Fruit fly (Drosophila melanogaster) whole organism, prepupa: Measurements from ENCODE around the gene CG31637.

ENCODE experiments used
- Blimp-1 ChIP-seq: fragments of 200-800 bp; sonication (Bioruptor generic); optimal IDR thresholded peaks from 3 replicates; lab custom pipeline; 2017; ENCODE audit warnings: missing biosample characterization, missing genetic modification characterization, mild to moderate bottlenecking, moderate library complexity, missing genetic modification reagents
- CG10631 ChIP-seq: fragments of 200-800 bp; sonication (Bioruptor generic); optimal IDR thresholded peaks from 2 replicates; lab custom pipeline; 2016; ENCODE audit warnings: missing biosample characterization, missing genetic modification characterization
- CG10669 ChIP-seq: fragments of 200-800 bp; sonication (Bioruptor generic); optimal IDR thresholded peaks from 3 replicates; lab custom pipeline; 2018; ENCODE audit warnings: missing biosample characterization, mild to moderate bottlenecking, missing genetic modification characterization, moderate library complexity
- CG11762 ChIP-seq: fragments of 200-800 bp; sonication (Bioruptor generic); optimal IDR thresholded peaks from 3 replicates; lab custom pipeline; 2016; ENCODE audit warnings: missing biosample characterization, missing genetic modification characterization; ENCODE audit not compliant: insufficient read depth
- CG11902 ChIP-seq: fragments of 200-800 bp; sonication (Bioruptor generic); optimal IDR thresholded peaks from 3 replicates; lab custom pipeline; 2016; ENCODE audit warnings: missing biosample characterization, missing genetic modification characterization
- CG15336 ChIP-seq: fragments of 200-800 bp; sonication (Bioruptor generic); IDR thresholded peaks from 2 replicates; pipeline ENCODE4 v1.3.6; 2022; ENCODE audit warnings: missing biosample characterization, missing genetic modification characterization
- CG1621 ChIP-seq: fragments of 200-800 bp; sonication (Bioruptor generic); optimal IDR thresholded peaks from 3 replicates; lab custom pipeline; 2018; ENCODE audit warnings: missing biosample characterization, mild to moderate bottlenecking, missing genetic modification characterization
- CG16779 ChIP-seq: fragments of 200-800 bp; sonication (Bioruptor generic); optimal IDR thresholded peaks from 3 replicates; lab custom pipeline; 2017; ENCODE audit warnings: missing biosample characterization, mild to moderate bottlenecking, missing genetic modification characterization
- CG3032 ChIP-seq: fragments of 200-800 bp; optimal IDR thresholded peaks from 2 replicates; lab custom pipeline; 2019; ENCODE audit warnings: missing biosample characterization, mild to moderate bottlenecking, missing genetic modification characterization, moderate library complexity
- CG31627 ChIP-seq: fragments of 200-800 bp; sonication (Bioruptor generic); optimal IDR thresholded peaks from 3 replicates; lab custom pipeline; 2016; ENCODE audit warnings: missing biosample characterization, missing genetic modification characterization
- CG32006 ChIP-seq: fragments of 200-800 bp; sonication (Bioruptor generic); optimal IDR thresholded peaks from 3 replicates; lab custom pipeline; 2017; ENCODE audit warnings: missing biosample characterization, mild to moderate bottlenecking, missing genetic modification characterization
- CG34406 ChIP-seq: fragments of 200-800 bp; sonication (Bioruptor generic); optimal IDR thresholded peaks from 3 replicates; lab custom pipeline; 2016; ENCODE audit warnings: missing biosample characterization, missing genetic modification characterization
- CG3919 ChIP-seq: fragments of 200-800 bp; sonication (Bioruptor generic); optimal IDR thresholded peaks from 3 replicates; lab custom pipeline; 2016; ENCODE audit warnings: missing biosample characterization, missing genetic modification characterization
- CG6163 ChIP-seq: fragments of 200-800 bp; sonication (Bioruptor generic); IDR thresholded peaks from 3 replicates; pipeline ENCODE4 v1.3.6; 2022; ENCODE audit warnings: missing biosample characterization, missing genetic modification characterization
- CG6276 ChIP-seq: fragments of 200-800 bp; sonication (Bioruptor generic); optimal IDR thresholded peaks from 2 replicates; lab custom pipeline; 2017; ENCODE audit warnings: missing biosample characterization, mild to moderate bottlenecking, missing genetic modification characterization
- CG6792 ChIP-seq: fragments of 200-800 bp; sonication (Bioruptor generic); optimal IDR thresholded peaks from 3 replicates; lab custom pipeline; 2016; ENCODE audit warnings: missing biosample characterization, missing genetic modification characterization
- CG6854 ChIP-seq: fragments of 200-800 bp; sonication (Bioruptor generic); optimal IDR thresholded peaks from 2 replicates; lab custom pipeline; 2017; ENCODE audit warnings: missing biosample characterization, mild to moderate bottlenecking, missing genetic modification characterization
- CG7368 ChIP-seq: fragments of 200-800 bp; sonication (Bioruptor generic); optimal IDR thresholded peaks from 3 replicates; lab custom pipeline; 2016; ENCODE audit warnings: missing biosample characterization, missing genetic modification characterization
- CG8119 ChIP-seq: fragments of 200-800 bp; sonication (Bioruptor generic); IDR thresholded peaks from 3 replicates; pipeline ENCODE4 v1.3.6; 2022; ENCODE audit warnings: missing biosample characterization, missing genetic modification characterization
- CG8319 ChIP-seq: fragments of 200-800 bp; sonication (Bioruptor generic); optimal IDR thresholded peaks from 3 replicates; lab custom pipeline; 2016; ENCODE audit warnings: missing biosample characterization, missing genetic modification characterization
- CG8632 ChIP-seq: fragments of 200-800 bp; sonication (Bioruptor generic); optimal IDR thresholded peaks from 3 replicates; lab custom pipeline; 2016; ENCODE audit warnings: missing biosample characterization, missing genetic modification characterization
- CG9139 ChIP-seq: fragments of 200-800 bp; sonication (Bioruptor generic); optimal IDR thresholded peaks from 3 replicates; lab custom pipeline; 2017; ENCODE audit warnings: missing biosample characterization, mild to moderate bottlenecking, missing genetic modification characterization
- Eip78C ChIP-seq: fragments of 200-800 bp; sonication (Bioruptor generic); peaks from one replicate; lab custom pipeline; 2016; ENCODE audit warnings: missing biosample characterization, missing genetic modification characterization
- Ets96B ChIP-seq: fragments of 200-800 bp; optimal IDR thresholded peaks from 2 replicates; lab custom pipeline; 2019; ENCODE audit warnings: missing biosample characterization, mild to moderate bottlenecking, missing genetic modification characterization, moderate library complexity
- Gug ChIP-seq: fragments of 200-800 bp; sonication (Bioruptor generic); IDR thresholded peaks from 2 replicates; pipeline ENCODE4 v1.3.6; 2022; ENCODE audit warnings: missing biosample characterization, missing genetic modification characterization
- Hr38 ChIP-seq: sonication (Bioruptor generic); optimal IDR thresholded peaks from 2 replicates; lab custom pipeline; 2016; ENCODE audit warnings: missing biosample characterization, missing genetic modification characterization
- Hr39 ChIP-seq: fragments of 200-800 bp; sonication (Bioruptor generic); optimal IDR thresholded peaks from 2 replicates; lab custom pipeline; 2016; ENCODE audit warnings: missing biosample characterization, missing genetic modification characterization
- Hr4 ChIP-seq: fragments of 200-800 bp; sonication (Bioruptor generic); optimal IDR thresholded peaks from 3 replicates; lab custom pipeline; 2016; ENCODE audit warnings: missing biosample characterization, missing genetic modification characterization
- Lpt ChIP-seq: fragments of 200-800 bp; sonication (Bioruptor generic); optimal IDR thresholded peaks from 3 replicates; lab custom pipeline; 2016; ENCODE audit warnings: missing biosample characterization, missing genetic modification characterization
- Met ChIP-seq: fragments of 200-800 bp; sonication (Bioruptor generic); optimal IDR thresholded peaks from 3 replicates; lab custom pipeline; 2016; ENCODE audit warnings: missing biosample characterization, missing genetic modification characterization
- OdsH ChIP-seq: fragments of 200-800 bp; sonication (Bioruptor generic); optimal IDR thresholded peaks from 3 replicates; lab custom pipeline; 2016; ENCODE audit warnings: missing biosample characterization, missing genetic modification characterization
- Smox ChIP-seq: fragments of 200-800 bp; sonication (Bioruptor generic); optimal IDR thresholded peaks from 3 replicates; lab custom pipeline; 2016; ENCODE audit warnings: missing biosample characterization, missing genetic modification characterization
- Sox102F ChIP-seq: fragments of 200-800 bp; sonication (Bioruptor generic); optimal IDR thresholded peaks from 2 replicates; lab custom pipeline; 2016; ENCODE audit warnings: missing biosample characterization, mild to moderate bottlenecking, missing genetic modification characterization
- Sox14 ChIP-seq: fragments of 200-800 bp; sonication (Bioruptor generic); optimal IDR thresholded peaks from 3 replicates; lab custom pipeline; 2016; ENCODE audit warnings: missing biosample characterization, missing genetic modification characterization
- cyc ChIP-seq: fragments of 200-800 bp; sonication (Bioruptor generic); optimal IDR thresholded peaks from 3 replicates; lab custom pipeline; 2016; ENCODE audit warnings: missing biosample characterization, missing genetic modification characterization
- dac ChIP-seq: fragments of 200-800 bp; sonication (Bioruptor generic); optimal IDR thresholded peaks from 2 replicates; lab custom pipeline; 2017; ENCODE audit warnings: missing biosample characterization, mild to moderate bottlenecking, missing genetic modification characterization
- dsx ChIP-seq: fragments of 200-800 bp; optimal IDR thresholded peaks from 3 replicates; lab custom pipeline; 2019; ENCODE audit warnings: missing biosample characterization, mild to moderate bottlenecking, missing genetic modification characterization, moderate library complexity; ENCODE audit not compliant: poor library complexity, severe bottlenecking
- eg ChIP-seq: fragments of 200-800 bp; sonication (Bioruptor generic); IDR thresholded peaks from 3 replicates; pipeline ENCODE4 v1.3.6; 2022; ENCODE audit warnings: missing biosample characterization, missing genetic modification characterization
- fd59A ChIP-seq: fragments of 200-800 bp; sonication (Bioruptor generic); optimal IDR thresholded peaks from 2 replicates; lab custom pipeline; 2017; ENCODE audit warnings: missing biosample characterization, mild to moderate bottlenecking, missing genetic modification characterization, missing genetic modification reagents
- fd85E ChIP-seq: fragments of 200-800 bp; sonication (Bioruptor generic); optimal IDR thresholded peaks from 3 replicates; lab custom pipeline; 2016; ENCODE audit warnings: missing biosample characterization, missing genetic modification characterization
- fkh ChIP-seq: fragments of 200-800 bp; sonication (Bioruptor generic); optimal IDR thresholded peaks from 3 replicates; lab custom pipeline; 2017; ENCODE audit warnings: missing biosample characterization, mild to moderate bottlenecking, missing genetic modification characterization, moderate library complexity
- lz ChIP-seq: fragments of 200-800 bp; sonication (Bioruptor generic); optimal IDR thresholded peaks from 3 replicates; lab custom pipeline; 2016; ENCODE audit warnings: missing biosample characterization, missing genetic modification characterization
- net ChIP-seq: fragments of 200-800 bp; sonication (Bioruptor generic); optimal IDR thresholded peaks from 3 replicates; lab custom pipeline; 2016; ENCODE audit warnings: missing biosample characterization, missing genetic modification characterization
- pdm3 ChIP-seq: fragments of 200-800 bp; sonication (Bioruptor generic); optimal IDR thresholded peaks from 3 replicates; lab custom pipeline; 2016; ENCODE audit warnings: missing biosample characterization, missing genetic modification characterization
- spab ChIP-seq: fragments of 200-800 bp; sonication (Bioruptor generic); optimal IDR thresholded peaks from 2 replicates; lab custom pipeline; 2017; ENCODE audit warnings: missing biosample characterization, mild to moderate bottlenecking, missing genetic modification characterization, missing genetic modification reagents
- ss ChIP-seq, 2 experiments: fragments of 200-800 bp; sonication (Bioruptor generic); optimal IDR thresholded peaks; 2 replicates in 1 of 2; 3 replicates in 1 of 2; lab custom pipeline; 2017 to 2018; ENCODE audit warnings: mild to moderate bottlenecking in 2 of 2, missing biosample characterization in 2 of 2, missing genetic modification characterization in 2 of 2, moderate library complexity in 1 of 2
- svp ChIP-seq: fragments of 200-800 bp; sonication (Bioruptor generic); peaks from one replicate; lab custom pipeline; 2016; ENCODE audit warnings: missing biosample characterization, missing genetic modification characterization
- topi ChIP-seq: fragments of 200-800 bp; sonication (Bioruptor generic); optimal IDR thresholded peaks from 3 replicates; lab custom pipeline; 2016; ENCODE audit warnings: missing biosample characterization, missing genetic modification characterization
- vri ChIP-seq: fragments of 200-800 bp; sonication (Bioruptor generic); optimal IDR thresholded peaks from 3 replicates; lab custom pipeline; 2016; ENCODE audit warnings: missing biosample characterization, mild to moderate bottlenecking, missing genetic modification characterization

CG31637 gene

dm6 chr2L:6464780-6465179, 33.7 kb upstream of the CG31637 start:
- TF ChIP-seq CG6163 (GFP tag; lab: Robert Waterston, UW) (no peak), lz (GFP tag; lab: Kevin White, UChicago) (no peak), fd85E (GFP tag; lab: Kevin White, UChicago) (no peak), CG7368 (GFP tag; lab: Kevin White, UChicago) (no peak), OdsH (GFP tag; lab: Kevin White, UChicago) (no peak), CG15336 (GFP tag; lab: Robert Waterston, UW) (no peak), dsx (GFP tag; lab: Kevin White, UChicago) (no peak), CG6276 (GFP tag; lab: Kevin White, UChicago) (no peak), spab (no peak), CG16779 (tag; lab: Kevin White, UChicago) (no peak), net (GFP tag; lab: Kevin White, UChicago) (no peak), CG34406 (GFP tag; lab: Kevin White, UChicago) (no peak), CG8119 (0 out of 3 replicates have a peak, but pooled peaks have one; percentile 2), Ets96B (tag; lab: Kevin White, UChicago) (no peak), cyc (GFP tag; lab: Kevin White, UChicago) (no peak), Hr4 (GFP tag; lab: Kevin White, UChicago) (no peak), CG9139 (GFP tag; lab: Kevin White, UChicago) (no peak), dac (GFP tag; lab: Kevin White, UChicago) (no peak), CG10669 (no peak), pdm3 (GFP tag; lab: Kevin White, UChicago) (no peak), CG6854 (GFP tag; lab: Kevin White, UChicago) (peak; percentile 3), CG10631 (no peak), Gug (GFP tag; lab: Robert Waterston, UW) (no peak), CG11902 (GFP tag; lab: Kevin White, UChicago) (no peak), fkh (GFP tag; lab: Kevin White, UChicago) (no peak), CG31627 (GFP tag; lab: Kevin White, UChicago) (no peak), svp (GFP tag; lab: Kevin White, UChicago) (no peak), topi (GFP tag; lab: Kevin White, UChicago) (no peak), vri (peak; percentile 18), Met (GFP tag; lab: Kevin White, UChicago) (no peak), ss (GFP tag; optimal IDR thresholded peaks at IDR 0.05; lab: Kevin White, UChicago) (peak in 1 of 2 experiments; percentile 48), Hr38 (GFP tag; lab: Kevin White, UChicago) (no peak), CG8319 (GFP tag; lab: Kevin White, UChicago) (no peak), fd59A (no peak), Smox (GFP tag; lab: Kevin White, UChicago) (no peak), Hr39 (GFP tag; lab: Kevin White, UChicago) (no peak), Blimp-1 (GFP tag; lab: Kevin White, UChicago) (peak; percentile 39), CG6792 (GFP tag; lab: Kevin White, UChicago) (no peak), Sox14 (GFP tag; lab: Kevin White, UChicago) (no peak), Lpt (no peak)
- TF ChIP-seq, all 60 proteins: peak for 5

DNA sequence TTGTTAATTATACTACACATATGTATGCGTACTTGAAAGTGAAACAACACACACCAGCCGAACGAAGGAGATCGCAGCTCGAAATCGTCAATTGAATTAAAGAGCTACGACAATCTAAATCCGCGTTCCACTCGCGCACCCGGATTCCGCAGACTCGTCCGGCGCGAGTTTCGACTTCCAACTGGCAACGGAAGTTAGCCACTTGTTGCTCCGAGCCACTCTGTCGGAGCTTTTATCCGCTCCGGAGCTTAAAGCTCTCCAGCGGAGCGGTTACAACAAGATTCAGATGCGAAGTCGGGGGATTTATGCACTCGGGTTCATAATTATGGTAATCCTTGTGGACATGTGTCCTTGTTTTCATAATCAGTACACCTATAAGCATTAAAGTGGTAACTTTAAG, 33.0 kb upstream of the CG31637 start, which contains the start of gene Rchy1:
Rchy1 (minus strand) TSS at position 173 of the 400 bp plus-strand sequence.
- TF ChIP-seq CG8632 (GFP tag; lab: Kevin White, UChicago) (peak; percentile 12), eg (GFP tag; lab: Robert Waterston, UW) (peak; percentile 67), CG6276 (GFP tag; lab: Kevin White, UChicago) (no peak), fd85E (GFP tag; lab: Kevin White, UChicago) (no peak), Eip78C (peak; percentile 78), Sox102F (GFP tag; lab: Kevin White, UChicago) (peak; percentile 36), Smox (GFP tag; lab: Kevin White, UChicago) (no peak), Hr4 (GFP tag; lab: Kevin White, UChicago) (no peak), net (GFP tag; lab: Kevin White, UChicago) (peak; percentile 33), CG1621 (tag; lab: Kevin White, UChicago) (peak; percentile 68), CG3032 (tag; lab: Kevin White, UChicago) (no peak), CG16779 (tag; lab: Kevin White, UChicago) (peak; percentile 34), Sox14 (GFP tag; lab: Kevin White, UChicago) (no peak), Ets96B (tag; lab: Kevin White, UChicago) (no peak), ss (GFP tag; optimal IDR thresholded peaks at IDR 0.05; lab: Kevin White, UChicago) (peak in 1 of 2 experiments; percentile 25), CG8119 (peak; percentile 48; the same call in 1 of the 3 replicates), CG10669 (no peak), CG11762 (GFP tag; lab: Kevin White, UChicago) (no peak), CG9139 (GFP tag; lab: Kevin White, UChicago) (peak; percentile 10), CG6163 (GFP tag; lab: Robert Waterston, UW) (peak; percentile 42; the same call in 1 of the 3 replicates), svp (GFP tag; lab: Kevin White, UChicago) (peak; percentile 72), Blimp-1 (GFP tag; lab: Kevin White, UChicago) (no peak), CG3919 (GFP tag; lab: Kevin White, UChicago) (peak; percentile 12), CG32006 (GFP tag; lab: Kevin White, UChicago) (no peak), CG15336 (GFP tag; lab: Robert Waterston, UW) (peak; percentile 21; the same call in 1 of the 2 replicates)
